Worm (Caenorhabditis elegans) whole organism, late embryonic: ENCODE results near the gene coh-3.

Experiments
- C08G9.2 ChIP-seq: sonication (generic microtip); optimal IDR thresholded peaks from 2 replicates; lab custom pipeline; 2016; ENCODE audit warnings: mild to moderate bottlenecking, missing genetic modification characterization, moderate library complexity, missing compliant biosample characterization
- F13H6.1 ChIP-seq: sonication (generic microtip); optimal IDR thresholded peaks from 2 replicates; lab custom pipeline; 2016; ENCODE audit warnings: missing genetic modification characterization, missing compliant biosample characterization
- K09A11.1 ChIP-seq: sonication (generic microtip); optimal IDR thresholded peaks from 2 replicates; lab custom pipeline; 2017; ENCODE audit warnings: antibody characterized with exemption, mild to moderate bottlenecking, missing genetic modification characterization, missing compliant biosample characterization; ENCODE audit not compliant: insufficient read depth
- Y22D7AL.16 ChIP-seq: sonication (generic microtip); optimal IDR thresholded peaks from 2 replicates; lab custom pipeline; 2016; ENCODE audit warnings: missing genetic modification characterization, missing compliant biosample characterization
- ama-1 ChIP-seq: fragments of 150-350 bp; optimal IDR thresholded peaks from 2 replicates; lab custom pipeline; 2014
- ceh-2 ChIP-seq: sonication (generic microtip); optimal IDR thresholded peaks from 2 replicates; lab custom pipeline; 2016; ENCODE audit warnings: missing genotype, missing genetic modification characterization, missing compliant biosample characterization
- ceh-30 ChIP-seq: fragments of 150-350 bp; optimal IDR thresholded peaks from 2 replicates; lab custom pipeline; 2014; ENCODE audit warnings: missing biosample characterization, missing genetic modification characterization
- ceh-31 ChIP-seq: sonication (generic microtip); optimal IDR thresholded peaks from 2 replicates; lab custom pipeline; 2016; ENCODE audit warnings: missing genetic modification characterization, missing compliant biosample characterization
- ceh-34 ChIP-seq: sonication (generic microtip); optimal IDR thresholded peaks from 2 replicates; lab custom pipeline; 2016; ENCODE audit warnings: mild to moderate bottlenecking, missing genetic modification characterization, missing compliant biosample characterization
- ceh-45 ChIP-seq: fragments of 200-800 bp; sonication (Bioruptor generic); IDR thresholded peaks from 2 replicates; pipeline ENCODE4 v1.3.6; 2022; ENCODE audit warnings: missing genetic modification reagents, missing genetic modification characterization, missing compliant biosample characterization
- ceh-48 ChIP-seq: sonication (generic microtip); optimal IDR thresholded peaks from 2 replicates; lab custom pipeline; 2016; ENCODE audit warnings: missing genetic modification characterization, inconsistent platforms, missing compliant biosample characterization
- ceh-9 ChIP-seq: sonication (generic microtip); optimal IDR thresholded peaks from 2 replicates; lab custom pipeline; 2016; ENCODE audit warnings: mild to moderate bottlenecking, missing genetic modification characterization, inconsistent platforms, missing compliant biosample characterization
- che-1 ChIP-seq: sonication (generic microtip); optimal IDR thresholded peaks from 2 replicates; lab custom pipeline; 2016; ENCODE audit warnings: mild to moderate bottlenecking, missing genetic modification characterization, missing compliant biosample characterization
- dmd-4 ChIP-seq: sonication (generic microtip); optimal IDR thresholded peaks from 2 replicates; lab custom pipeline; 2016; ENCODE audit warnings: borderline replicate concordance, missing genetic modification characterization, missing compliant biosample characterization
- dve-1 ChIP-seq: sonication (generic microtip); optimal IDR thresholded peaks from 2 replicates; lab custom pipeline; 2017; ENCODE audit warnings: antibody characterized with exemption, mild to moderate bottlenecking, missing genetic modification characterization, missing compliant biosample characterization
- elt-2 ChIP-seq: sonication (generic microtip); optimal IDR thresholded peaks from 2 replicates; lab custom pipeline; 2016; ENCODE audit warnings: missing genetic modification reagents, missing genetic modification characterization, missing compliant biosample characterization
- elt-4 ChIP-seq: sonication (generic microtip); optimal IDR thresholded peaks from 2 replicates; lab custom pipeline; 2016; ENCODE audit warnings: missing genetic modification characterization, missing compliant biosample characterization
- ets-4 ChIP-seq: sonication (generic microtip); optimal IDR thresholded peaks from 2 replicates; lab custom pipeline; 2016; ENCODE audit warnings: missing genetic modification characterization, missing compliant biosample characterization
- eyg-1 ChIP-seq: sonication (generic microtip); optimal IDR thresholded peaks from 2 replicates; lab custom pipeline; 2016; ENCODE audit warnings: missing genotype, missing genetic modification characterization, missing compliant biosample characterization
- fkh-10 ChIP-seq: fragments of 150-350 bp; optimal IDR thresholded peaks from 2 replicates; lab custom pipeline; 2014; ENCODE audit warnings: missing biosample characterization, missing genetic modification reagents, missing genetic modification characterization
- fkh-6 ChIP-seq: sonication (generic microtip); optimal IDR thresholded peaks from 2 replicates; lab custom pipeline; 2016; ENCODE audit warnings: missing genetic modification characterization, missing compliant biosample characterization
- gmeb-2 ChIP-seq: sonication (generic microtip); optimal IDR thresholded peaks from 2 replicates; lab custom pipeline; 2016; ENCODE audit warnings: missing genetic modification characterization, inconsistent platforms, missing compliant biosample characterization
- hlh-15 ChIP-seq: sonication (generic microtip); optimal IDR thresholded peaks from 2 replicates; lab custom pipeline; 2016; ENCODE audit warnings: missing genetic modification characterization, missing compliant biosample characterization
- hlh-30 ChIP-seq: sonication (generic microtip); optimal IDR thresholded peaks from 2 replicates; lab custom pipeline; 2017; ENCODE audit warnings: antibody characterized with exemption, missing genetic modification characterization, missing compliant biosample characterization; ENCODE audit not compliant: insufficient read depth
- hlh-6 ChIP-seq: sonication (generic microtip); optimal IDR thresholded peaks from 2 replicates; lab custom pipeline; 2016; ENCODE audit warnings: missing genotype, missing genetic modification characterization, missing compliant biosample characterization
- lin-11 ChIP-seq: fragments of 200-800 bp; sonication (Bioruptor generic); optimal IDR thresholded peaks from 2 replicates; lab custom pipeline; 2018; ENCODE audit warnings: mild to moderate bottlenecking, missing genetic modification characterization, missing compliant biosample characterization
- madf-2 ChIP-seq: sonication (generic microtip); optimal IDR thresholded peaks from 2 replicates; lab custom pipeline; 2017; ENCODE audit warnings: missing genetic modification characterization, missing compliant biosample characterization
- mec-3 ChIP-seq: sonication (generic microtip); optimal IDR thresholded peaks from 2 replicates; lab custom pipeline; 2016; ENCODE audit warnings: borderline replicate concordance, missing genetic modification characterization, missing compliant biosample characterization
- nfya-1 ChIP-seq: sonication (generic microtip); optimal IDR thresholded peaks from 2 replicates; lab custom pipeline; 2017; ENCODE audit warnings: missing genetic modification characterization, mild to moderate bottlenecking, missing compliant biosample characterization, antibody characterized with exemption, moderate library complexity
- nhr-11 ChIP-seq: fragments of 150-350 bp; optimal IDR thresholded peaks from 2 replicates; lab custom pipeline; 2014; ENCODE audit warnings: missing biosample characterization, missing genetic modification characterization
- nhr-232 ChIP-seq: sonication (generic microtip); optimal IDR thresholded peaks from 2 replicates; lab custom pipeline; 2016; ENCODE audit warnings: missing genetic modification characterization, missing compliant biosample characterization
- pag-3 ChIP-seq: sonication (generic microtip); optimal IDR thresholded peaks from 2 replicates; lab custom pipeline; 2016; ENCODE audit warnings: missing compliant biosample characterization, missing genetic modification characterization, borderline replicate concordance
- pat-9 ChIP-seq: fragments of 200-800 bp; sonication (Bioruptor generic); optimal IDR thresholded peaks from 2 replicates; lab custom pipeline; 2018; ENCODE audit warnings: mild to moderate bottlenecking, missing genetic modification characterization, moderate library complexity, missing compliant biosample characterization
- pha-2 ChIP-seq: sonication (generic microtip); optimal IDR thresholded peaks from 2 replicates; lab custom pipeline; 2017; ENCODE audit warnings: mild to moderate bottlenecking, missing genetic modification characterization, missing compliant biosample characterization
- pha-4 ChIP-seq: fragments of 150-350 bp; optimal IDR thresholded peaks from 2 replicates; lab custom pipeline; 2018; ENCODE audit warnings: missing biosample characterization, missing genetic modification reagents, missing genetic modification characterization
- pqm-1 ChIP-seq: sonication (generic microtip); optimal IDR thresholded peaks from 2 replicates; lab custom pipeline; 2016; ENCODE audit warnings: missing genetic modification characterization, missing compliant biosample characterization
- pros-1 ChIP-seq: fragments of 150-350 bp; optimal IDR thresholded peaks from 2 replicates; lab custom pipeline; 2014; ENCODE audit warnings: missing biosample characterization, missing genetic modification reagents, missing genetic modification characterization
- ref-2 ChIP-seq: sonication (generic microtip); optimal IDR thresholded peaks from 2 replicates; lab custom pipeline; 2016; ENCODE audit warnings: missing genetic modification characterization, missing compliant biosample characterization
- rnt-1 ChIP-seq: sonication (generic microtip); optimal IDR thresholded peaks from 2 replicates; lab custom pipeline; 2016; ENCODE audit warnings: missing genetic modification characterization, missing compliant biosample characterization
- sox-2 ChIP-seq: fragments of 200-800 bp; sonication (Bioruptor generic); IDR thresholded peaks from 2 replicates; pipeline ENCODE4 v1.3.6; 2022; ENCODE audit warnings: missing genetic modification reagents, missing genetic modification characterization, missing compliant biosample characterization
- sox-4 ChIP-seq: sonication (generic microtip); optimal IDR thresholded peaks from 2 replicates; lab custom pipeline; 2017; ENCODE audit warnings: mild to moderate bottlenecking, missing genetic modification characterization, inconsistent platforms, missing compliant biosample characterization
- syd-9 ChIP-seq: sonication (generic microtip); optimal IDR thresholded peaks from 2 replicates; lab custom pipeline; 2016; ENCODE audit warnings: mild to moderate bottlenecking, missing genetic modification characterization, moderate library complexity, missing compliant biosample characterization
- tbx-2 ChIP-seq: sonication (generic microtip); optimal IDR thresholded peaks from 2 replicates; lab custom pipeline; 2016; ENCODE audit warnings: missing genetic modification characterization, missing compliant biosample characterization
- tbx-7 ChIP-seq: sonication (generic microtip); optimal IDR thresholded peaks from 2 replicates; lab custom pipeline; 2016; ENCODE audit warnings: missing genotype, missing genetic modification characterization, missing compliant biosample characterization
- ttx-3 ChIP-seq: sonication (generic microtip); optimal IDR thresholded peaks from 2 replicates; lab custom pipeline; 2016; ENCODE audit warnings: missing genetic modification reagents, missing genetic modification characterization, missing compliant biosample characterization
- unc-42 ChIP-seq: sonication (generic microtip); optimal IDR thresholded peaks from 2 replicates; lab custom pipeline; 2016; ENCODE audit warnings: missing genotype, missing genetic modification characterization, missing compliant biosample characterization
- ztf-16 ChIP-seq: sonication (generic microtip); optimal IDR thresholded peaks from 2 replicates; lab custom pipeline; 2017; ENCODE audit warnings: missing genetic modification characterization, missing compliant biosample characterization

Gene coh-3

ce11 chrV:14427069-14427825 is 30.0 kb upstream of the coh-3 start:
- TF ChIP-seq pat-9 (tag; lab: Kevin White, UChicago) (no peak), pqm-1 (tag; lab: Kevin White, UChicago) (no peak), ceh-45 (GFP tag; lab: Robert Waterston, UW) (no peak), madf-2 (no peak), che-1 (no peak), sox-2 (peak; percentile 47; the same call in 1 of the 2 replicates), dmd-4 (no peak), ceh-9 (tag; lab: Kevin White, UChicago) (no peak), pha-4 (tag; lab: Kevin White, UChicago) (no peak), elt-4 (tag; lab: Kevin White, UChicago) (no peak), pha-2 (no peak), ama-1 (lab: Kevin White, UChicago) (no peak), elt-2 (tag; lab: Kevin White, UChicago) (no peak), unc-42 (tag; lab: Kevin White, UChicago) (peak; percentile 21), F13H6.1 (tag; lab: Kevin White, UChicago) (no peak), ttx-3 (no peak), ceh-30 (tag; lab: Kevin White, UChicago) (no peak), pros-1 (tag; lab: Kevin White, UChicago) (no peak), ztf-16 (tag; lab: Kevin White, UChicago) (no peak), ceh-31 (tag; lab: Kevin White, UChicago) (peak; percentile 23), fkh-6 (tag; lab: Kevin White, UChicago) (no peak), nfya-1 (tag; lab: Kevin White, UChicago) (no peak), gmeb-2 (tag; lab: Kevin White, UChicago) (no peak), mec-3 (tag; lab: Kevin White, UChicago) (no peak), ceh-48 (no peak)
- TF ChIP-seq, all 69 proteins: peak for 3

ce11 chrV:14428865-14429264 is 28.4 kb upstream of the coh-3 start, which contains the start of gene F23B12.1:
Gene F23B12.1 (plus strand): TSS chrV:14429165.
- no peak for TF ChIP-seq madf-2
- no peak for TF ChIP-seq elt-4 (tag; lab: Kevin White, UChicago)
- no peak for TF ChIP-seq gmeb-2 (tag; lab: Kevin White, UChicago)
- TF ChIP-seq hlh-15 (tag; lab: Kevin White, UChicago): no peak
- no peak for TF ChIP-seq nhr-232 (tag; lab: Kevin White, UChicago)
- TF ChIP-seq fkh-6 (tag; lab: Kevin White, UChicago): no peak
- TF ChIP-seq ceh-2 (tag; lab: Kevin White, UChicago): no peak
- TF ChIP-seq ceh-48: no peak
- no peak for TF ChIP-seq tbx-7
- TF ChIP-seq rnt-1: no peak
- TF ChIP-seq pag-3 (tag; lab: Kevin White, UChicago): no peak
- no peak for TF ChIP-seq nhr-11 (tag; lab: Kevin White, UChicago)
- TF ChIP-seq ceh-45 (GFP tag; lab: Robert Waterston, UW): no peak
- TF ChIP-seq che-1: no peak
- TF ChIP-seq ceh-34: no peak
- TF ChIP-seq ama-1 (lab: Kevin White, UChicago): no peak
- no peak for TF ChIP-seq fkh-10

- TF ChIP-seq C08G9.2 (tag; lab: Kevin White, UChicago) (no peak), ref-2 (tag; lab: Kevin White, UChicago) (peak; percentile 17)
These were observed 25.0 kb upstream of the coh-3 start, which contains the start of gene egl-1 for ce11 chrV:14432259-14432658. Gene egl-1 (minus strand): TSS chrV:14432359.

ce11 chrV:14433584-14433983 is 23.6 kb upstream of the coh-3 start:
- TF ChIP-seq syd-9 (tag; lab: Kevin White, UChicago) (no peak), dve-1 (no peak), Y22D7AL.16 (no peak), lin-11 (tag; lab: Kevin White, UChicago) (no peak), ceh-30 (tag; lab: Kevin White, UChicago) (no peak), elt-2 (tag; lab: Kevin White, UChicago) (no peak), hlh-30 (tag; lab: Kevin White, UChicago) (no peak), ets-4 (tag; lab: Kevin White, UChicago) (no peak), ceh-31 (tag; lab: Kevin White, UChicago) (no peak), sox-4 (tag; lab: Kevin White, UChicago) (no peak), tbx-2 (tag; lab: Kevin White, UChicago) (no peak), hlh-6 (no peak), eyg-1 (tag; lab: Kevin White, UChicago) (no peak), K09A11.1 (tag; lab: Kevin White, UChicago) (no peak), unc-42 (tag; lab: Kevin White, UChicago) (no peak)
